Fruit fly (Drosophila melanogaster): ENCODE results near the gene Vps15.

The Vps15 gene

DNA sequence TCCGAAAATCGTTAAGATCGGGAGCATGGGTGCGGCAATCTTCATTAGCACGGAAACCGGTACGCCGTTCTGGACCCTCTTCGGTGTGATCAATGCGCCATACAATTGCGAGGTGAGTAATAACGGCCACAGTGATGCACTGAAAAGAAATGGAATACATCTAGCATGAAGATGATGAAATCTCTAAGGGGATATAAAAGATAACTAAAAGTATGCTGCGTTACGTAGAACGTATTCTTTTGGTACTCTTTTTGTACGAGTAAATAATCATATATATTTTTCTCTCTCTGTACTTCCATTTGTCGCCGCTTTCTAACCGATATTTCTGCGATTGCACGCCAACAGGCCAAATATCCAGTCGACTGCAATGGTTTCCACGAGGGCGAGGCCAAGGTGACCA, 5.2 kb upstream of the Vps15 start (continued):
- peak; percentile 30 for TF ChIP-seq unpg (GFP tag; optimal IDR thresholded peaks at IDR 0.05)
- peak; percentile 24; the same call in 1 of the 3 replicates for TF ChIP-seq tgo (GFP tag; IDR thresholded peaks at IDR 0.05)
- peak; percentile 39 for TF ChIP-seq Ptx1 (GFP tag; IDR thresholded peaks at IDR 0.05)
- TF ChIP-seq CG15479 (GFP tag; optimal IDR thresholded peaks at IDR 0.05) = no peak
- 0 out of 2 replicates have a peak, but pooled peaks have one; percentile 22 for TF ChIP-seq Rfx (GFP tag; IDR thresholded peaks at IDR 0.05)
- TF ChIP-seq CG10209 (GFP tag; optimal IDR thresholded peaks at IDR 0.05) = no peak
- TF ChIP-seq CG6689 (GFP tag; IDR thresholded peaks at IDR 0.05) = peak; percentile 52; the same call in 1 of the 2 replicates
- TF ChIP-seq CG12071 (GFP tag; optimal IDR thresholded peaks at IDR 0.05) = no peak
- TF ChIP-seq chn (GFP tag; optimal IDR thresholded peaks at IDR 0.05) = peak; percentile 11
- TF ChIP-seq dpn (GFP tag; optimal IDR thresholded peaks at IDR 0.05) = peak in 1 of 2 experiments; percentile 33
- peak; percentile 40 for TF ChIP-seq fd96Cb (tag; optimal IDR thresholded peaks at IDR 0.05)
- TF ChIP-seq Atf6 (GFP tag; IDR thresholded peaks at IDR 0.05) = no peak
- TF ChIP-seq CG17385 (GFP tag; optimal IDR thresholded peaks at IDR 0.05) = peak; percentile 25
- peak; percentile 32 for TF ChIP-seq nmo (GFP tag; optimal IDR thresholded peaks at IDR 0.05)
- TF ChIP-seq Atf3 (GFP tag; optimal IDR thresholded peaks at IDR 0.05) = peak; percentile 27
- peak; percentile 52; the same call in 1 of the 3 replicates for TF ChIP-seq so (GFP tag; IDR thresholded peaks at IDR 0.05)
- peak; percentile 30; the same call in 1 of the 2 replicates for TF ChIP-seq Ada2b (GFP tag; IDR thresholded peaks at IDR 0.05)
- peak; percentile 35; the same call in 1 of the 2 replicates for TF ChIP-seq E2f1 (GFP tag; IDR thresholded peaks at IDR 0.05)
- no peak for TF ChIP-seq Dll (GFP tag; IDR thresholded peaks at IDR 0.05; ENCODE audit: partially characterized antibody)
- peak; percentile 22 for TF ChIP-seq CG14710 (tag; optimal IDR thresholded peaks at IDR 0.05)
- peak; percentile 5 for TF ChIP-seq ewg (GFP tag; optimal IDR thresholded peaks at IDR 0.05)
- peak; percentile 25 for TF ChIP-seq CG8388 (GFP tag; optimal IDR thresholded peaks at IDR 0.05)
- 0 out of 2 replicates have a peak, but pooled peaks have one; percentile 24 for TF ChIP-seq ttk (GFP tag; IDR thresholded peaks at IDR 0.05)
- TF ChIP-seq slbo (GFP tag; IDR thresholded peaks at IDR 0.05) = peak; percentile 27; the same call in 1 of the 2 replicates
- TF ChIP-seq Taf1 (GFP tag; IDR thresholded peaks at IDR 0.05) = no peak
- no peak for TF ChIP-seq ems (GFP tag; optimal IDR thresholded peaks at IDR 0.05)
- TF ChIP-seq CG11695 (GFP tag; IDR thresholded peaks at IDR 0.05) = 0 out of 3 replicates have a peak, but pooled peaks have one; percentile 25
- no peak for TF ChIP-seq CG17802 (tag; optimal IDR thresholded peaks at IDR 0.05)
- peak; percentile 27; the same call in 1 of the 2 replicates for TF ChIP-seq sisA (GFP tag; IDR thresholded peaks at IDR 0.05)
- 0 out of 2 replicates have a peak, but pooled peaks have one; percentile 17 for TF ChIP-seq CG32767 (GFP tag; IDR thresholded peaks at IDR 0.05)
- peak in 1 of 2 experiments; percentile 23 for TF ChIP-seq chif (GFP tag; optimal IDR thresholded peaks at IDR 0.05)
- peak; percentile 39 for TF ChIP-seq ap (GFP tag; IDR thresholded peaks at IDR 0.05)
- TF ChIP-seq Drgx (GFP tag; IDR thresholded peaks at IDR 0.05) = peak; percentile 84
- peak; percentile 15 for TF ChIP-seq Oli (tag; optimal IDR thresholded peaks at IDR 0.05)
- TF ChIP-seq fd64A (GFP tag; optimal IDR thresholded peaks at IDR 0.05) = no peak
- TF ChIP-seq az2 (GFP tag; optimal IDR thresholded peaks at IDR 0.05) = peak; percentile 24
- TF ChIP-seq otp (GFP tag; IDR thresholded peaks at IDR 0.05) = peak; percentile 41; the same call in 1 of the 3 replicates
- TF ChIP-seq CG31224 (GFP tag; IDR thresholded peaks at IDR 0.05) = 0 out of 2 replicates have a peak, but pooled peaks have one; percentile 7
- TF ChIP-seq br (optimal IDR thresholded peaks at IDR 0.05) = no peak
- TF ChIP-seq bsh (GFP tag; optimal IDR thresholded peaks at IDR 0.05) = peak; percentile 53 to 56
- TF ChIP-seq Blimp-1 (GFP tag; optimal IDR thresholded peaks at IDR 0.05) = peak; percentile 40
- no peak for TF ChIP-seq CG34422 (GFP tag; IDR thresholded peaks at IDR 0.05)
- TF ChIP-seq Med (GFP tag) = peak; percentile 78
- TF ChIP-seq psq (GFP tag; optimal IDR thresholded peaks at IDR 0.05) = no peak
- peak; percentile 33; the same call in 1 of the 3 replicates for TF ChIP-seq ken (GFP tag; IDR thresholded peaks at IDR 0.05)
- TF ChIP-seq CG13424 (tag; optimal IDR thresholded peaks at IDR 0.05) = peak; percentile 16
- TF ChIP-seq Antp (GFP tag; optimal IDR thresholded peaks at IDR 0.05) = peak; percentile 14
- no peak for TF ChIP-seq insv (GFP tag; optimal IDR thresholded peaks at IDR 0.05)
- peak; percentile 42 for TF ChIP-seq Ssrp (tag; optimal IDR thresholded peaks at IDR 0.05)
- TF ChIP-seq CG3847 (GFP tag; IDR thresholded peaks at IDR 0.05) = peak; percentile 36; the same call in 1 of the 2 replicates

All from whole organism, embryonic.